Worm (Caenorhabditis elegans): Measurements from ENCODE around the gene C09B9.7.

DNA sequence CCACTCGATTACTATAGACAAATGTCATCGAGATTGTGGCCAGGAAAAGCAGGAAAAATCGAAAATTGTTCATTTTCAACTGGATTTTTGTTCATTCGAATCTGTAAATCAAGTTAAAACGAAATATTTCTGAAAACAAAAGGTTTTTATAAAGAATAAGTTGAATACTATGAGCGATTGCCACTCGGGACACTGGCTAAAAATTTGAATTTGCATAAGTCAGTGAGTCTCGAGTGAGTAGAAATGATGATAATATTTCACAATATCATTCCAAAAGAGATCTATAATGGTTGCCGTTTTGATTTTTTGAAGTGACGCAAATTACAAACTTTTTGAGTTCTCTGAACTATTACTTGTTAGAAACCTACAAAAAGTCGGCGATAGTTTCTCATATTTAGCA, 40.4 kb downstream of the C09B9.7 start, which contains the start of gene T28H11.8:
- TF ChIP-seq ceh-82 (tag; optimal IDR thresholded peaks at IDR 0.05) (no peak), lin-13 (GFP tag; optimal IDR thresholded peaks at IDR 0.05) (no peak), nhr-10 (tag; optimal IDR thresholded peaks at IDR 0.05) (no peak), nhr-237 (tag; optimal IDR thresholded peaks at IDR 0.05) (no peak), snpc-4 (tag; optimal IDR thresholded peaks at IDR 0.05) (no peak), ama-1 (optimal IDR thresholded peaks at IDR 0.05) (no peak), ceh-16 (tag; optimal IDR thresholded peaks at IDR 0.05) (no peak), unc-62 (GFP tag; optimal IDR thresholded peaks at IDR 0.05) (no peak)

Measured in whole organism, L2 larva.